Fruit fly (Drosophila melanogaster) whole organism, embryonic: ENCODE measurements around the gene Or82a.
A peak's percentile ranks its signal among the peaks of the same experiment; 100 is the strongest.

Source experiments
- BEAF-32 ChIP-seq: fragments of 200-800 bp; sonication (Bioruptor generic); optimal IDR thresholded peaks from 3 replicates; lab custom pipeline; 2017; ENCODE audit warnings: missing biosample characterization, missing genetic modification characterization, mild to moderate bottlenecking, moderate library complexity, missing genetic modification reagents
- CG1024 ChIP-seq: fragments of 200-800 bp; sonication (Bioruptor generic); IDR thresholded peaks from 2 replicates; pipeline ENCODE4 v1.3.6; 2022; ENCODE audit warnings: missing biosample characterization, missing genetic modification characterization
- CG10654 ChIP-seq: fragments of 200-800 bp; sonication (Bioruptor generic); optimal IDR thresholded peaks from 2 replicates; lab custom pipeline; 2016; ENCODE audit warnings: missing biosample characterization, missing genetic modification characterization
- CG11504 ChIP-seq: fragments of 200-800 bp; sonication (Bioruptor generic); optimal IDR thresholded peaks from 3 replicates; lab custom pipeline; 2019; ENCODE audit warnings: missing biosample characterization, mild to moderate bottlenecking, missing genetic modification characterization, moderate library complexity
- CG12071 ChIP-seq: fragments of 200-800 bp; sonication (Bioruptor generic); optimal IDR thresholded peaks from 3 replicates; lab custom pipeline; 2018; ENCODE audit warnings: missing biosample characterization, mild to moderate bottlenecking, missing genetic modification characterization
- CG12104 ChIP-seq: fragments of 200-800 bp; sonication (Bioruptor generic); optimal IDR thresholded peaks from 3 replicates; lab custom pipeline; 2016; ENCODE audit warnings: missing biosample characterization, missing genetic modification characterization
- CG13775 ChIP-seq: fragments of 200-800 bp; sonication (Bioruptor generic); optimal IDR thresholded peaks from 3 replicates; lab custom pipeline; 2017; ENCODE audit warnings: missing biosample characterization, mild to moderate bottlenecking, missing genetic modification characterization
- CG13894 ChIP-seq: fragments of 200-800 bp; sonication (Bioruptor generic); optimal IDR thresholded peaks from 3 replicates; lab custom pipeline; 2018; ENCODE audit warnings: missing biosample characterization, mild to moderate bottlenecking, missing genetic modification characterization, moderate library complexity
- CG16779 ChIP-seq: fragments of 200-800 bp; sonication (Bioruptor generic); IDR thresholded peaks from 2 replicates; pipeline ENCODE4 v1.3.6; 2022; ENCODE audit warnings: missing biosample characterization, missing genetic modification characterization
- CG16813 ChIP-seq: fragments of 200-800 bp; sonication (Bioruptor generic); IDR thresholded peaks from 3 replicates; pipeline ENCODE4 v1.3.6; 2022; ENCODE audit warnings: missing biosample characterization, missing genetic modification characterization; ENCODE audit not compliant: partially characterized antibody
- CG17186 ChIP-seq: fragments of 200-800 bp; sonication (Bioruptor generic); optimal IDR thresholded peaks from 3 replicates; lab custom pipeline; 2017; ENCODE audit warnings: missing biosample characterization, missing genetic modification reagents, missing genetic modification characterization
- CG1792 ChIP-seq: fragments of 200-800 bp; sonication (Bioruptor generic); optimal IDR thresholded peaks from 2 replicates; lab custom pipeline; 2016; ENCODE audit warnings: missing biosample characterization, missing genetic modification characterization
- CG3065 ChIP-seq: fragments of 200-800 bp; sonication (Bioruptor generic); optimal IDR thresholded peaks from 2 replicates; lab custom pipeline; 2016; ENCODE audit warnings: missing biosample characterization, missing genetic modification characterization
- CG33557 ChIP-seq: fragments of 200-800 bp; sonication (Bioruptor generic); optimal IDR thresholded peaks from 2 replicates; lab custom pipeline; 2019; ENCODE audit warnings: missing biosample characterization, mild to moderate bottlenecking, missing genetic modification characterization, moderate library complexity
- CG4854 ChIP-seq: fragments of 200-800 bp; sonication (Bioruptor generic); optimal IDR thresholded peaks from 2 replicates; lab custom pipeline; 2016; ENCODE audit warnings: missing biosample characterization, missing genetic modification characterization, inconsistent platforms
- CG6272 ChIP-seq: fragments of 200-800 bp; sonication (Bioruptor generic); IDR thresholded peaks from 2 replicates; pipeline ENCODE4 v1.3.6; 2022; ENCODE audit warnings: missing biosample characterization, missing genetic modification characterization
- CG6854 ChIP-seq: fragments of 200-800 bp; sonication (Bioruptor generic); optimal IDR thresholded peaks from 3 replicates; lab custom pipeline; 2017; ENCODE audit warnings: missing biosample characterization, mild to moderate bottlenecking, missing genetic modification characterization
- CG7745 ChIP-seq: fragments of 200-800 bp; sonication (Bioruptor generic); optimal IDR thresholded peaks from 2 replicates; lab custom pipeline; 2018; ENCODE audit warnings: missing biosample characterization, mild to moderate bottlenecking, missing genetic modification characterization, moderate library complexity
- CG8089 ChIP-seq: fragments of 200-800 bp; sonication (Bioruptor generic); optimal IDR thresholded peaks from 3 replicates; lab custom pipeline; 2016; ENCODE audit warnings: missing biosample characterization, missing genetic modification characterization
- CG8359 ChIP-seq: fragments of 200-800 bp; sonication (Bioruptor generic); optimal IDR thresholded peaks from 2 replicates; lab custom pipeline; 2017; ENCODE audit warnings: missing biosample characterization, mild to moderate bottlenecking, missing genetic modification characterization, borderline replicate concordance
- CG9437 ChIP-seq: fragments of 200-800 bp; sonication (Bioruptor generic); optimal IDR thresholded peaks from 2 replicates; lab custom pipeline; 2018; ENCODE audit warnings: missing biosample characterization, mild to moderate bottlenecking, missing genetic modification characterization
- D19B ChIP-seq: fragments of 200-800 bp; sonication (Bioruptor generic); optimal IDR thresholded peaks from 2 replicates; lab custom pipeline; 2017; ENCODE audit warnings: missing biosample characterization, mild to moderate bottlenecking, missing genetic modification characterization
- Dbx ChIP-seq: fragments of 200-800 bp; sonication (Bioruptor generic); IDR thresholded peaks from 3 replicates; pipeline ENCODE4 v1.3.6; 2022; ENCODE audit warnings: missing biosample characterization, missing genetic modification characterization
- E2f2 ChIP-seq: fragments of 200-800 bp; sonication (Bioruptor generic); IDR thresholded peaks from 2 replicates; pipeline ENCODE4 v1.3.6; 2022; ENCODE audit warnings: missing biosample characterization, missing genetic modification characterization
- Ets97D ChIP-seq: fragments of 200-800 bp; sonication (Bioruptor generic); optimal IDR thresholded peaks from 3 replicates; lab custom pipeline; 2016; ENCODE audit warnings: missing biosample characterization, missing genetic modification characterization
- Gug ChIP-seq: fragments of 200-800 bp; sonication (Bioruptor generic); IDR thresholded peaks from 4 replicates; pipeline ENCODE4 v1.3.6; 2022; ENCODE audit warnings: missing biosample characterization, missing genetic modification characterization
- Kr ChIP-seq: fragments of 200-800 bp; sonication (Bioruptor generic); optimal IDR thresholded peaks from 2 replicates; lab custom pipeline; 2017; ENCODE audit warnings: missing biosample characterization, mild to moderate bottlenecking, missing genetic modification characterization
- Lpt ChIP-seq: fragments of >200 bp; optimal IDR thresholded peaks from 2 replicates; lab custom pipeline; 2018; ENCODE audit warnings: missing biosample characterization, missing genetic modification characterization
- Sox102F ChIP-seq: fragments of 200-800 bp; sonication (Bioruptor generic); optimal IDR thresholded peaks from 2 replicates; lab custom pipeline; 2018; ENCODE audit warnings: missing biosample characterization, mild to moderate bottlenecking, missing genetic modification characterization, moderate library complexity
- Taf1 ChIP-seq: fragments of 200-800 bp; sonication (Bioruptor generic); IDR thresholded peaks from 2 replicates; pipeline ENCODE4 v1.3.6; 2022; ENCODE audit warnings: missing biosample characterization, missing genetic modification characterization
- Usf ChIP-seq: fragments of 200-800 bp; sonication (Bioruptor generic); optimal IDR thresholded peaks from 2 replicates; lab custom pipeline; 2017; ENCODE audit warnings: missing genotype, missing biosample characterization, missing genetic modification characterization
- ab ChIP-seq: fragments of 200-800 bp; sonication (Bioruptor generic); optimal IDR thresholded peaks from 2 replicates; lab custom pipeline; 2016; ENCODE audit warnings: missing biosample characterization, missing genetic modification characterization
- ap ChIP-seq: fragments of 200-800 bp; sonication (Bioruptor generic); IDR thresholded peaks from 2 replicates; pipeline ENCODE4 v1.3.6; 2022; ENCODE audit warnings: missing biosample characterization, missing genetic modification characterization
- btn ChIP-seq: fragments of 200-800 bp; sonication (Bioruptor generic); optimal IDR thresholded peaks from 2 replicates; lab custom pipeline; 2016; ENCODE audit warnings: missing biosample characterization, missing genetic modification characterization
- chm ChIP-seq: fragments of 200-800 bp; sonication (Bioruptor generic); IDR thresholded peaks from 2 replicates; pipeline ENCODE4 v1.3.6; 2022; ENCODE audit warnings: missing biosample characterization, missing genetic modification characterization
- dati ChIP-seq: fragments of 200-800 bp; sonication (Bioruptor generic); IDR thresholded peaks from 2 replicates; pipeline ENCODE4 v1.3.6; 2022; ENCODE audit warnings: missing biosample characterization, missing genetic modification characterization
- dimm ChIP-seq: fragments of 200-800 bp; sonication (Bioruptor generic); IDR thresholded peaks from 2 replicates; pipeline ENCODE4 v1.3.6; 2022; ENCODE audit warnings: missing biosample characterization, missing genetic modification characterization
- dysf ChIP-seq: fragments of 200-800 bp; sonication (Bioruptor generic); IDR thresholded peaks from 3 replicates; pipeline ENCODE4 v1.3.6; 2022; ENCODE audit warnings: missing biosample characterization, missing genetic modification characterization
- esg ChIP-seq: fragments of 200-800 bp; sonication (Bioruptor generic); conservative IDR thresholded peaks from 2 replicates; pipeline ENCODE4 v1.3.6; 2022; ENCODE audit warnings: missing biosample characterization, missing genetic modification characterization
- gce ChIP-seq: fragments of 200-800 bp; sonication (Bioruptor generic); IDR thresholded peaks from 3 replicates; pipeline ENCODE4 v1.3.6; 2022; ENCODE audit warnings: missing biosample characterization, missing genetic modification characterization
- hbn ChIP-seq: fragments of 200-800 bp; sonication (Bioruptor generic); IDR thresholded peaks from 2 replicates; pipeline ENCODE4 v1.3.6; 2022; ENCODE audit warnings: missing biosample characterization, missing genetic modification characterization; ENCODE audit not compliant: partially characterized antibody
- hth ChIP-seq: fragments of >200 bp; optimal IDR thresholded peaks from 2 replicates; lab custom pipeline; 2017; ENCODE audit warnings: inconsistent platforms
- inv ChIP-seq: fragments of 200-800 bp; sonication (Bioruptor generic); IDR thresholded peaks from 2 replicates; pipeline ENCODE4 v1.3.6; 2022; ENCODE audit warnings: missing biosample characterization, missing genetic modification characterization; ENCODE audit not compliant: partially characterized antibody
- maf-S ChIP-seq: fragments of 200-800 bp; sonication (Bioruptor generic); optimal IDR thresholded peaks from 2 replicates; lab custom pipeline; 2016; ENCODE audit warnings: missing biosample characterization, missing genetic modification characterization
- odd ChIP-seq: fragments of 200-800 bp; sonication (Bioruptor generic); optimal IDR thresholded peaks from 2 replicates; lab custom pipeline; 2017; ENCODE audit warnings: missing biosample characterization, mild to moderate bottlenecking, missing genetic modification characterization
- slp2 ChIP-seq: fragments of 200-800 bp; sonication (Bioruptor generic); optimal IDR thresholded peaks from 2 replicates; lab custom pipeline; 2016; ENCODE audit warnings: missing biosample characterization, missing genetic modification characterization
- sqz ChIP-seq: fragments of 200-800 bp; sonication (Bioruptor generic); optimal IDR thresholded peaks from 3 replicates; lab custom pipeline; 2018; ENCODE audit warnings: missing biosample characterization, mild to moderate bottlenecking, missing genetic modification characterization
- stwl ChIP-seq: fragments of 200-800 bp; sonication (Bioruptor generic); optimal IDR thresholded peaks from 3 replicates; lab custom pipeline; 2018; ENCODE audit warnings: missing biosample characterization, mild to moderate bottlenecking, missing genetic modification characterization, moderate library complexity
- tna ChIP-seq: fragments of 200-800 bp; sonication (Bioruptor generic); IDR thresholded peaks from 2 replicates; pipeline ENCODE4 v1.3.6; 2022; ENCODE audit warnings: missing biosample characterization, missing genetic modification characterization; ENCODE audit not compliant: partially characterized antibody
- usp ChIP-seq: fragments of >200 bp; optimal IDR thresholded peaks from 2 replicates; lab custom pipeline; 2017; ENCODE audit warnings: missing biosample characterization, missing genetic modification characterization

Gene Or82a

dm6 chr3R:4229137-4229764 lies 27.5 kb upstream of the Or82a start, which contains the start of gene DhpD (continued):
- TF ChIP-seq CG16779 (peak; percentile 58), CG13775 (GFP tag; lab: Kevin White, UChicago) (peak; percentile 55), sqz (GFP tag; lab: Kevin White, UChicago) (no peak), D19B (GFP tag; lab: Kevin White, UChicago) (peak; percentile 63), CG12104 (peak; percentile 72), stwl (peak; percentile 15), btn (GFP tag; lab: Kevin White, UChicago) (no peak), inv (peak; percentile 91), CG6272 (GFP tag; lab: Robert Waterston, UW) (peak; percentile 67; the same call in 1 of the 2 replicates), Kr (GFP tag; lab: Kevin White, UChicago) (no peak), CG6854 (GFP tag; lab: Kevin White, UChicago) (peak; percentile 24), dysf (GFP tag; lab: Robert Waterston, UW) (peak; percentile 78), CG33557 (GFP tag; lab: Kevin White, UChicago) (no peak), CG10654 (GFP tag; lab: Kevin White, UChicago) (peak; percentile 45), ab (GFP tag; lab: Kevin White, UChicago) (no peak), Dbx (GFP tag; lab: Robert Waterston, UW) (peak; percentile 87), CG8359 (GFP tag; lab: Kevin White, UChicago) (peak; percentile 6), CG17186 (no peak), CG3065 (GFP tag; lab: Kevin White, UChicago) (no peak), CG4854 (peak; percentile 39), CG11504 (tag; lab: Kevin White, UChicago) (no peak), CG1792 (no peak), CG9437 (peak; percentile 9), CG12071 (GFP tag; lab: Kevin White, UChicago) (no peak), hbn (no peak), E2f2 (GFP tag; lab: Robert Waterston, UW) (peak; percentile 72), BEAF-32 (GFP tag; lab: Kevin White, UChicago) (peak; percentile 26), Ets97D (GFP tag; lab: Kevin White, UChicago) (peak; percentile 54), tna (peak; percentile 95), chm (GFP tag; lab: Robert Waterston, UW) (peak; percentile 30; the same call in 1 of the 2 replicates), CG1024 (GFP tag; lab: Robert Waterston, UW) (peak; percentile 76), CG7745 (tag; lab: Kevin White, UChicago) (no peak), CG13894 (peak; percentile 78), usp (GFP tag; lab: Kevin White, UChicago) (no peak), CG8089 (GFP tag; lab: Kevin White, UChicago) (peak; percentile 6), Sox102F (GFP tag; lab: Kevin White, UChicago) (no peak), Gug (GFP tag; lab: Robert Waterston, UW) (peak; percentile 76), Taf1 (GFP tag; lab: Robert Waterston, UW) (0 out of 2 replicates have a peak, but pooled peaks have one; percentile 56), dati (GFP tag; lab: Robert Waterston, UW) (0 out of 2 replicates have a peak, but pooled peaks have one; percentile 13), CG16813 (GFP tag; lab: Robert Waterston, UW) (peak; percentile 83), esg (GFP tag; lab: Robert Waterston, UW) (no peak; the same call in 1 of the 2 replicates), gce (GFP tag; lab: Robert Waterston, UW) (no peak), odd (no peak), dimm (GFP tag; lab: Robert Waterston, UW) (0 out of 2 replicates have a peak, but pooled peaks have one; percentile 16), Usf (GFP tag; lab: Kevin White, UChicago) (peak; percentile 62), hth (lab: Kevin White, UChicago) (no peak), Lpt (no peak), ap (0 out of 2 replicates have a peak, but pooled peaks have one; percentile 33), maf-S (GFP tag; lab: Kevin White, UChicago) (no peak), slp2 (no peak)
